Worm (Caenorhabditis elegans): ENCODE data around the gene F36F12.1.

F36F12.1 gene

ce11 chrV:2119529-2119928 lies 16.5 kb upstream of the F36F12.1 start, which contains the start of gene F22F7.11:
Gene F22F7.11 (plus strand): TSS chrV:2119829.
- no peak for TF ChIP-seq C16A3.4 (tag; optimal IDR thresholded peaks at IDR 0.05)
- TF ChIP-seq pag-3 (tag; optimal IDR thresholded peaks at IDR 0.05; ENCODE audit: borderline replicate concordance, insufficient read depth) = no peak

- TF ChIP-seq mdl-1 (tag; optimal IDR thresholded peaks at IDR 0.05) = no peak
- TF ChIP-seq pag-3 (tag; optimal IDR thresholded peaks at IDR 0.05; ENCODE audit: borderline replicate concordance, insufficient read depth) = no peak
- TF ChIP-seq nhr-90 (tag; optimal IDR thresholded peaks at IDR 0.05; ENCODE audit: poor library complexity) = no peak
- no peak for TF ChIP-seq lin-39 (tag; optimal IDR thresholded peaks at IDR 0.05)
- TF ChIP-seq C04F5.9 (tag; optimal IDR thresholded peaks at IDR 0.05) = no peak
- TF ChIP-seq grh-1 (GFP tag; IDR thresholded peaks at IDR 0.05) = no peak
- TF ChIP-seq mab-9 (GFP tag; IDR thresholded peaks at IDR 0.05) = no peak
- no peak for TF ChIP-seq mep-1 (tag; optimal IDR thresholded peaks at IDR 0.05)
- TF ChIP-seq nhr-77 (tag; optimal IDR thresholded peaks at IDR 0.05) = no peak
- TF ChIP-seq F16B12.6 (tag; optimal IDR thresholded peaks at IDR 0.05) = no peak
- no peak for TF ChIP-seq unc-30 (tag; optimal IDR thresholded peaks at IDR 0.05)
- TF ChIP-seq efl-1 (optimal IDR thresholded peaks at IDR 0.05) = no peak
- TF ChIP-seq efl-1 (GFP tag; optimal IDR thresholded peaks at IDR 0.05 in 1 of 2) = no peak
- no peak for TF ChIP-seq dpl-1 (GFP tag; optimal IDR thresholded peaks at IDR 0.05)
- TF ChIP-seq nhr-76 (tag; optimal IDR thresholded peaks at IDR 0.05) = no peak
- no peak for TF ChIP-seq hlh-17 (GFP tag; optimal IDR thresholded peaks at IDR 0.05; ENCODE audit: borderline replicate concordance)
- TF ChIP-seq xbp-1 (tag; optimal IDR thresholded peaks at IDR 0.05) = no peak
- no peak for TF ChIP-seq lin-35 (GFP tag; optimal IDR thresholded peaks at IDR 0.05)
Observed at ce11 chrV:2118574-2118973, 15.6 kb upstream of the F36F12.1 start, which contains the start of gene bgnt-1.2. Gene bgnt-1.2 (minus strand): TSS chrV:2118674.

ce11 chrV:2110368-2110767 lies 7.3 kb upstream of the F36F12.1 start, which contains the start of gene F22F7.3:
Gene F22F7.3 (plus strand): TSS chrV:2110668.
- TF ChIP-seq blmp-1 (tag; optimal IDR thresholded peaks at IDR 0.05) (peak; percentile 34), hpl-2 (GFP tag; optimal IDR thresholded peaks at IDR 0.05) (no peak), ceh-63 (GFP tag; optimal IDR thresholded peaks at IDR 0.05) (no peak), tlp-1 (tag; optimal IDR thresholded peaks at IDR 0.05) (no peak), C04F5.9 (tag; optimal IDR thresholded peaks at IDR 0.05) (no peak), efl-1 (optimal IDR thresholded peaks at IDR 0.05) (no peak), efl-1 (GFP tag; optimal IDR thresholded peaks at IDR 0.05 in 1 of 2) (peak in 1 of 2 experiments; percentile 66), ets-5 (GFP tag; IDR thresholded peaks at IDR 0.05) (no peak)

ce11 chrV:2109295-2109694 lies 6.3 kb upstream of the F36F12.1 start, which contains the start of gene ckb-4:
Gene ckb-4 (minus strand): TSS chrV:2109434.
- TF ChIP-seq sox-4 (tag; optimal IDR thresholded peaks at IDR 0.05) = no peak
- TF ChIP-seq vab-15 (tag; optimal IDR thresholded peaks at IDR 0.05) = peak; percentile 11
- TF ChIP-seq efl-1 (optimal IDR thresholded peaks at IDR 0.05) = peak; percentile 59 to 70
- TF ChIP-seq efl-1 (GFP tag; optimal IDR thresholded peaks at IDR 0.05 in 1 of 2) = peak; percentile 54 to 85
- no peak for TF ChIP-seq ama-1 (optimal IDR thresholded peaks at IDR 0.05)
- TF ChIP-seq dpl-1 (GFP tag; optimal IDR thresholded peaks at IDR 0.05) = peak; percentile 9 to 69 (median 29)
- no peak for TF ChIP-seq fkh-8 (tag; optimal IDR thresholded peaks at IDR 0.05)
- TF ChIP-seq nhr-28 (tag; optimal IDR thresholded peaks at IDR 0.05) = no peak
- TF ChIP-seq unc-30 (tag; optimal IDR thresholded peaks at IDR 0.05) = no peak
- TF ChIP-seq nhr-237 (tag; optimal IDR thresholded peaks at IDR 0.05) = no peak
- TF ChIP-seq elt-3 (tag; optimal IDR thresholded peaks at IDR 0.05) = no peak
- no peak for TF ChIP-seq swsn-7 (tag; optimal IDR thresholded peaks at IDR 0.05)
- peak; percentile 42 for TF ChIP-seq nhr-20 (tag; optimal IDR thresholded peaks at IDR 0.05)
- TF ChIP-seq lin-39 (tag; optimal IDR thresholded peaks at IDR 0.05) = no peak
- TF ChIP-seq fkh-4 (tag; optimal IDR thresholded peaks at IDR 0.05; ENCODE audit: borderline replicate concordance) = no peak
- TF ChIP-seq aha-1 (tag; optimal IDR thresholded peaks at IDR 0.05) = no peak
- TF ChIP-seq grh-1 (GFP tag; IDR thresholded peaks at IDR 0.05) = no peak
- no peak for TF ChIP-seq egl-27 (tag; optimal IDR thresholded peaks at IDR 0.05)
- TF ChIP-seq alr-1 (tag; optimal IDR thresholded peaks at IDR 0.05; ENCODE audit: borderline replicate concordance) = no peak
- TF ChIP-seq lsy-2 (tag; optimal IDR thresholded peaks at IDR 0.05) = no peak
- TF ChIP-seq ces-1 (GFP tag; optimal IDR thresholded peaks at IDR 0.05) = no peak
- TF ChIP-seq elt-2 (tag; optimal IDR thresholded peaks at IDR 0.05) = no peak
- TF ChIP-seq sptf-1 (tag; optimal IDR thresholded peaks at IDR 0.05) = no peak
- TF ChIP-seq ceh-82 (tag; optimal IDR thresholded peaks at IDR 0.05) = peak in 1 of 3 experiments; percentile 46
- no peak for TF ChIP-seq mdl-1 (tag; optimal IDR thresholded peaks at IDR 0.05)
- no peak for TF ChIP-seq unc-62 (GFP tag; optimal IDR thresholded peaks at IDR 0.05)
- no peak for TF ChIP-seq mab-9 (GFP tag; IDR thresholded peaks at IDR 0.05)
- TF ChIP-seq snpc-4 (tag; optimal IDR thresholded peaks at IDR 0.05) = no peak
- TF ChIP-seq fkh-10 (GFP tag; optimal IDR thresholded peaks at IDR 0.05) = no peak
- no peak for TF ChIP-seq hlh-4 (tag; optimal IDR thresholded peaks at IDR 0.05)
- no peak for TF ChIP-seq ceh-63 (GFP tag; optimal IDR thresholded peaks at IDR 0.05)
